Fruit fly (Drosophila melanogaster) whole organism, prepupa: ENCODE data around the gene CG6788.

ENCODE experiments used
- Blimp-1 ChIP-seq: fragments of 200-800 bp; sonication (Bioruptor generic); optimal IDR thresholded peaks from 3 replicates; lab custom pipeline; 2017; ENCODE audit warnings: missing biosample characterization, missing genetic modification characterization, mild to moderate bottlenecking, moderate library complexity, missing genetic modification reagents
- CG10631 ChIP-seq: fragments of 200-800 bp; sonication (Bioruptor generic); optimal IDR thresholded peaks from 2 replicates; lab custom pipeline; 2016; ENCODE audit warnings: missing biosample characterization, missing genetic modification characterization
- CG31627 ChIP-seq: fragments of 200-800 bp; sonication (Bioruptor generic); optimal IDR thresholded peaks from 3 replicates; lab custom pipeline; 2016; ENCODE audit warnings: missing biosample characterization, missing genetic modification characterization
- CG6808 ChIP-seq: fragments of 200-800 bp; sonication (Bioruptor generic); optimal IDR thresholded peaks from 3 replicates; lab custom pipeline; 2017; ENCODE audit warnings: missing biosample characterization, missing genetic modification characterization, mild to moderate bottlenecking, moderate library complexity, missing genetic modification reagents
- CG6854 ChIP-seq: fragments of 200-800 bp; sonication (Bioruptor generic); optimal IDR thresholded peaks from 2 replicates; lab custom pipeline; 2017; ENCODE audit warnings: missing biosample characterization, mild to moderate bottlenecking, missing genetic modification characterization
- Met ChIP-seq: fragments of 200-800 bp; sonication (Bioruptor generic); optimal IDR thresholded peaks from 3 replicates; lab custom pipeline; 2016; ENCODE audit warnings: missing biosample characterization, missing genetic modification characterization
- cyc ChIP-seq: fragments of 200-800 bp; sonication (Bioruptor generic); optimal IDR thresholded peaks from 3 replicates; lab custom pipeline; 2016; ENCODE audit warnings: missing biosample characterization, missing genetic modification characterization

DNA sequence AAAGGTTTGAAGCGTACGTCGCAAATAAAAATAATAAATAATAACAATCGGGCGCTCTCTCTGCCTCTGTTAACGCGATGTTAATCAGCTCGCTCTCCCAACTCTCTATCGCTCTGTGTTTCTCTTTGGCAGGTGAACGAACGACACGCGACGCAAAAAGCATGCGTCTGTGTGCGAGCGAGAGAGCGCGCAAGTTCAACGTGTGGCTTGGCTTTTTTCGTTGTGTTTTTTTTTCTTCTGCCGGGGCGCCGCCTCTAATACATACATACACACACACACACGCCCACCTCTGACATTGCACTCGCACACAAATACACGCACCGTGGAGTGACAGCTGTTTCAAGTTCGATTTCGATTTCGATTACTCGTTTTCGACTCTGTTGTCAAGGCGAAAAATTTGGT is 9.3 kb upstream of the CG6788 start:
- no peak for TF ChIP-seq CG31627
- peak; percentile 35 for TF ChIP-seq Met (GFP tag; lab: Kevin White, UChicago)
- TF ChIP-seq CG6854 (GFP tag; lab: Kevin White, UChicago), result peak; percentile 42
- no peak for TF ChIP-seq Blimp-1 (GFP tag; lab: Kevin White, UChicago)
- no peak for TF ChIP-seq cyc (GFP tag; lab: Kevin White, UChicago)
- no peak for TF ChIP-seq CG10631 (GFP tag; lab: Kevin White, UChicago)
- peak; percentile 23 for TF ChIP-seq CG6808
